Fruit fly (Drosophila melanogaster): Measurements from ENCODE around the gene Obp83ef.

DNA sequence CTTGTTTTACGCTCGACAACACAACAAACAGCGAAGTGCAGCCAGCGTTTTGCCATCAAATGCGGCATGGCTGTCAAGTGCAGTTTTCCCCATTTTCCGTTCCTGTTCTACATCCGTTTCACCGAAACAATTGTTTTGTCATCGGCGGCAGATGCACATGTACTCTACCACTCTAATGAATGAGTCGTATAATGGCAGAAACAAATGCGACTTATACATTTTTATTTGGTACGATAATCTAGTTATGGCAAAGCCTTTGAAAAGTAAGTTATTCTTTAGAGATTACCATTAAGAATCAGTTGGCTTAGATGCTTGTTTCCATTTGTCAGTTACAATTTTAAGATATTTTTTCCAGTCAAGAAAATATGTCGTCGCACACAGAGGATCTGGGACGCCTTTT is 11.5 kb upstream of the Obp83ef start, which contains the start of gene Vha14-2:
- TF ChIP-seq CG8478 (optimal IDR thresholded peaks at IDR 0.05) = no peak
- no peak for TF ChIP-seq pan (optimal IDR thresholded peaks at IDR 0.05)
